Worm (Caenorhabditis elegans) whole organism, late embryonic: ENCODE measurements around the gene F23F1.5.

Experiments used
- F13H6.1 ChIP-seq: sonication (generic microtip); optimal IDR thresholded peaks from 2 replicates; lab custom pipeline; 2016; ENCODE audit warnings: missing genetic modification characterization, missing compliant biosample characterization
- K02D7.2 ChIP-seq: sonication (generic microtip); optimal IDR thresholded peaks from 2 replicates; lab custom pipeline; 2017; ENCODE audit warnings: mild to moderate bottlenecking, missing genetic modification characterization, missing compliant biosample characterization
- K09A11.1 ChIP-seq: sonication (generic microtip); optimal IDR thresholded peaks from 2 replicates; lab custom pipeline; 2017; ENCODE audit warnings: antibody characterized with exemption, mild to moderate bottlenecking, missing genetic modification characterization, missing compliant biosample characterization; ENCODE audit not compliant: insufficient read depth
- ceh-18 ChIP-seq: sonication (generic microtip); optimal IDR thresholded peaks from 2 replicates; lab custom pipeline; 2016; ENCODE audit warnings: missing genetic modification characterization, missing compliant biosample characterization
- ceh-2 ChIP-seq: sonication (generic microtip); optimal IDR thresholded peaks from 2 replicates; lab custom pipeline; 2016; ENCODE audit warnings: missing genotype, missing genetic modification characterization, missing compliant biosample characterization
- ceh-22 ChIP-seq: sonication (generic microtip); optimal IDR thresholded peaks from 2 replicates; lab custom pipeline; 2017; ENCODE audit warnings: missing biosample characterization, missing genetic modification characterization
- ceh-24 ChIP-seq: sonication (generic microtip); optimal IDR thresholded peaks from 2 replicates; lab custom pipeline; 2016; ENCODE audit warnings: mild to moderate bottlenecking, missing genetic modification characterization, missing compliant biosample characterization
- ceh-30 ChIP-seq: fragments of 150-350 bp; optimal IDR thresholded peaks from 2 replicates; lab custom pipeline; 2014; ENCODE audit warnings: missing biosample characterization, missing genetic modification characterization
- ceh-31 ChIP-seq: sonication (generic microtip); optimal IDR thresholded peaks from 2 replicates; lab custom pipeline; 2016; ENCODE audit warnings: missing genetic modification characterization, missing compliant biosample characterization
- ceh-45 ChIP-seq: fragments of 200-800 bp; sonication (Bioruptor generic); IDR thresholded peaks from 2 replicates; pipeline ENCODE4 v1.3.6; 2022; ENCODE audit warnings: missing genetic modification reagents, missing genetic modification characterization, missing compliant biosample characterization
- che-1 ChIP-seq: sonication (generic microtip); optimal IDR thresholded peaks from 2 replicates; lab custom pipeline; 2016; ENCODE audit warnings: mild to moderate bottlenecking, missing genetic modification characterization, missing compliant biosample characterization
- dmd-4 ChIP-seq: sonication (generic microtip); optimal IDR thresholded peaks from 2 replicates; lab custom pipeline; 2016; ENCODE audit warnings: borderline replicate concordance, missing genetic modification characterization, missing compliant biosample characterization
- elt-4 ChIP-seq: sonication (generic microtip); optimal IDR thresholded peaks from 2 replicates; lab custom pipeline; 2016; ENCODE audit warnings: missing genetic modification characterization, missing compliant biosample characterization
- ets-4 ChIP-seq: sonication (generic microtip); optimal IDR thresholded peaks from 2 replicates; lab custom pipeline; 2016; ENCODE audit warnings: missing genetic modification characterization, missing compliant biosample characterization
- fax-1 ChIP-seq: sonication (generic microtip); optimal IDR thresholded peaks from 2 replicates; lab custom pipeline; 2016; ENCODE audit warnings: missing genotype, missing genetic modification characterization, missing compliant biosample characterization
- fkh-10 ChIP-seq: fragments of 150-350 bp; optimal IDR thresholded peaks from 2 replicates; lab custom pipeline; 2014; ENCODE audit warnings: missing biosample characterization, missing genetic modification reagents, missing genetic modification characterization
- fkh-6 ChIP-seq: sonication (generic microtip); optimal IDR thresholded peaks from 2 replicates; lab custom pipeline; 2016; ENCODE audit warnings: missing genetic modification characterization, missing compliant biosample characterization
- gmeb-2 ChIP-seq: sonication (generic microtip); optimal IDR thresholded peaks from 2 replicates; lab custom pipeline; 2016; ENCODE audit warnings: missing genetic modification characterization, inconsistent platforms, missing compliant biosample characterization
- hlh-13 ChIP-seq: fragments of 200-800 bp; sonication (Bioruptor generic); optimal IDR thresholded peaks from 2 replicates; lab custom pipeline; 2018; ENCODE audit warnings: mild to moderate bottlenecking, missing genetic modification characterization, missing compliant biosample characterization
- hlh-15 ChIP-seq: sonication (generic microtip); optimal IDR thresholded peaks from 2 replicates; lab custom pipeline; 2016; ENCODE audit warnings: missing genetic modification characterization, missing compliant biosample characterization
- hlh-30 ChIP-seq: sonication (generic microtip); optimal IDR thresholded peaks from 2 replicates; lab custom pipeline; 2017; ENCODE audit warnings: antibody characterized with exemption, missing genetic modification characterization, missing compliant biosample characterization; ENCODE audit not compliant: insufficient read depth
- hlh-6 ChIP-seq: sonication (generic microtip); optimal IDR thresholded peaks from 2 replicates; lab custom pipeline; 2016; ENCODE audit warnings: missing genotype, missing genetic modification characterization, missing compliant biosample characterization
- hlh-8 ChIP-seq: sonication (generic microtip); optimal IDR thresholded peaks from 2 replicates; lab custom pipeline; 2016; ENCODE audit warnings: missing genotype, missing genetic modification characterization, missing compliant biosample characterization
- lim-6 ChIP-seq: sonication (generic microtip); optimal IDR thresholded peaks from 2 replicates; lab custom pipeline; 2016; ENCODE audit warnings: missing genetic modification characterization, missing compliant biosample characterization
- madf-2 ChIP-seq: sonication (generic microtip); optimal IDR thresholded peaks from 2 replicates; lab custom pipeline; 2017; ENCODE audit warnings: missing genetic modification characterization, missing compliant biosample characterization
- nfya-1 ChIP-seq: sonication (generic microtip); optimal IDR thresholded peaks from 2 replicates; lab custom pipeline; 2017; ENCODE audit warnings: missing genetic modification characterization, mild to moderate bottlenecking, missing compliant biosample characterization, antibody characterized with exemption, moderate library complexity
- npax-4 ChIP-seq: sonication (generic microtip); optimal IDR thresholded peaks from 2 replicates; lab custom pipeline; 2016; ENCODE audit warnings: missing genetic modification characterization, missing compliant biosample characterization
- pat-9 ChIP-seq: fragments of 200-800 bp; sonication (Bioruptor generic); optimal IDR thresholded peaks from 2 replicates; lab custom pipeline; 2018; ENCODE audit warnings: mild to moderate bottlenecking, missing genetic modification characterization, moderate library complexity, missing compliant biosample characterization
- pax-1 ChIP-seq: fragments of 150-350 bp; optimal IDR thresholded peaks from 2 replicates; lab custom pipeline; 2014; ENCODE audit warnings: missing biosample characterization, missing genetic modification characterization
- pha-4 ChIP-seq: fragments of 150-350 bp; optimal IDR thresholded peaks from 2 replicates; lab custom pipeline; 2018; ENCODE audit warnings: missing biosample characterization, missing genetic modification reagents, missing genetic modification characterization
- pqm-1 ChIP-seq: sonication (generic microtip); optimal IDR thresholded peaks from 2 replicates; lab custom pipeline; 2016; ENCODE audit warnings: missing genetic modification characterization, missing compliant biosample characterization
- ref-2 ChIP-seq: sonication (generic microtip); optimal IDR thresholded peaks from 2 replicates; lab custom pipeline; 2016; ENCODE audit warnings: missing genetic modification characterization, missing compliant biosample characterization
- sox-2 ChIP-seq: fragments of 200-800 bp; sonication (Bioruptor generic); IDR thresholded peaks from 2 replicates; pipeline ENCODE4 v1.3.6; 2022; ENCODE audit warnings: missing genetic modification reagents, missing genetic modification characterization, missing compliant biosample characterization
- sox-4 ChIP-seq: sonication (generic microtip); optimal IDR thresholded peaks from 2 replicates; lab custom pipeline; 2017; ENCODE audit warnings: mild to moderate bottlenecking, missing genetic modification characterization, inconsistent platforms, missing compliant biosample characterization
- syd-9 ChIP-seq: sonication (generic microtip); optimal IDR thresholded peaks from 2 replicates; lab custom pipeline; 2016; ENCODE audit warnings: mild to moderate bottlenecking, missing genetic modification characterization, moderate library complexity, missing compliant biosample characterization
- tbx-7 ChIP-seq: sonication (generic microtip); optimal IDR thresholded peaks from 2 replicates; lab custom pipeline; 2016; ENCODE audit warnings: missing genotype, missing genetic modification characterization, missing compliant biosample characterization
- ttx-3 ChIP-seq: sonication (generic microtip); optimal IDR thresholded peaks from 2 replicates; lab custom pipeline; 2016; ENCODE audit warnings: missing genetic modification reagents, missing genetic modification characterization, missing compliant biosample characterization
- unc-3 ChIP-seq, 2 experiments: fragments of 200-800 bp in 1 of 2; sonication (Bioruptor generic) in 1 of 2; sonication (generic microtip) in 1 of 2; conservative IDR thresholded peaks in 1 of 2; optimal IDR thresholded peaks in 1 of 2; 2 replicates each; pipeline versions ENCODE4 v1.3.6 to Lab custom; 2016 to 2022; ENCODE audit warnings: missing compliant biosample characterization in 2 of 2, missing genetic modification characterization in 2 of 2, missing genetic modification reagents in 1 of 2
- unc-55 ChIP-seq: sonication (generic microtip); optimal IDR thresholded peaks from 2 replicates; lab custom pipeline; 2017; ENCODE audit warnings: missing biosample characterization, missing genetic modification reagents, missing genetic modification characterization
- unc-86 ChIP-seq: sonication (generic microtip); optimal IDR thresholded peaks from 2 replicates; lab custom pipeline; 2016; ENCODE audit warnings: missing genetic modification characterization, missing compliant biosample characterization
- zip-5 ChIP-seq: sonication (generic microtip); optimal IDR thresholded peaks from 2 replicates; lab custom pipeline; 2016; ENCODE audit warnings: missing genetic modification characterization, missing compliant biosample characterization
- ztf-16 ChIP-seq: sonication (generic microtip); optimal IDR thresholded peaks from 2 replicates; lab custom pipeline; 2017; ENCODE audit warnings: missing genetic modification characterization, missing compliant biosample characterization

The F23F1.5 gene

DNA sequence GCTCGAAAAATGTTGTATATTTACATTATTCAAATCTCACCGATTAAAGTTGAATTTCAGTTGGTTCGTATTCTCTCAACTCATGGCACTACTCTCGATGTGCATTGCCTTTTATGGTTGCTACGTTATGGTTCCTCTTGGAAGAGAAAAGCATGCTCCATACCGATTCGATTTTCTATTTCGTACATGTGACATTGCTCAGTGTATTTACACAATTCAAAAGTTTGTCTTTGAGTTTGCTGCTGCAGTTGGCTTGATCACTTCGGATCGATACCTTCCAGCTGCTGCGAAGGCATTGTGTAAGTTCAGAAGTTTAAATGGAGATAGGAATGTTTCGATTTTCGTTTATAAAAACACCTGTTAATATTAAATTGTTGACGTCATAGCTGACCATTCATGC lies 23.2 kb downstream of the F23F1.5 start:
- TF ChIP-seq fkh-6 (tag; lab: Kevin White, UChicago) (no peak), ceh-18 (tag; lab: Kevin White, UChicago) (no peak), lim-6 (tag; lab: Kevin White, UChicago) (no peak)
- TF ChIP-seq, all 69 proteins: peak for 0

DNA sequence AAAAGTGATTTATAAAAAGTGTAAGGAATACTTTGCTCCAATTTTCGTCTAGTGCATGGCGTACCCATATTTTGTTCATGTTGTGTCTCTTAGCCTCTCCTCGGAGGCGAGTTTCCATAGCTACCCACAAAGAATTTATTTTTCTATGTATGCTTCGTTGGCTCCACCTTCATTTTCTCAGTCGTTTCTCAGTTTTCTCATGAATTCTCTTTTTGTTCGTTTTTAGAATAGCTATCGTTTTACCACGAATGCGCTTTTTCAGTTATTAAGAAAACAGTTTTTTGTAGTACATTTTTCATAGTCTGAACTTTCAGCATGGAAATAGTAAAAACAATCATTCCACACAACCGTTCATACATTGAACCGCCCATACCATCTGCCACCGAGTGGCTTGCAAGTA lies 25.0 kb downstream of the F23F1.5 start, which contains the start of gene osta-1:
osta-1 (plus strand) TSS at position 309 of the 400 bp plus-strand sequence.
- TF ChIP-seq ceh-45 (GFP tag; lab: Robert Waterston, UW), result no peak
- TF ChIP-seq F13H6.1 (tag; lab: Kevin White, UChicago), result no peak
- TF ChIP-seq K02D7.2, result no peak
- TF ChIP-seq hlh-13 (GFP tag; lab: Kevin White, UChicago), result no peak
- no peak for TF ChIP-seq fkh-10 (GFP tag; lab: Kevin White, UChicago)
- TF ChIP-seq ref-2, result no peak
- TF ChIP-seq fax-1 (tag; lab: Kevin White, UChicago), result no peak
- TF ChIP-seq K09A11.1 (tag; lab: Kevin White, UChicago), result no peak
- no peak for TF ChIP-seq ceh-22 (tag; lab: Kevin White, UChicago)
- no peak for TF ChIP-seq hlh-8 (tag; lab: Kevin White, UChicago)
- no peak for TF ChIP-seq npax-4 (tag; lab: Kevin White, UChicago)
- no peak for TF ChIP-seq hlh-30 (tag; lab: Kevin White, UChicago)
- no peak for TF ChIP-seq hlh-15 (tag; lab: Kevin White, UChicago)
- TF ChIP-seq elt-4 (tag; lab: Kevin White, UChicago), result no peak
- TF ChIP-seq ttx-3 (tag; lab: Kevin White, UChicago), result no peak
- TF ChIP-seq unc-55 (GFP tag; lab: Kevin White, UChicago), result no peak
- no peak for TF ChIP-seq unc-3 (GFP tag; conservative IDR thresholded peaks at IDR 0.05; lab: Robert Waterston, UW)
- TF ChIP-seq unc-3 (tag; optimal IDR thresholded peaks at IDR 0.05; lab: Kevin White, UChicago), result no peak

DNA sequence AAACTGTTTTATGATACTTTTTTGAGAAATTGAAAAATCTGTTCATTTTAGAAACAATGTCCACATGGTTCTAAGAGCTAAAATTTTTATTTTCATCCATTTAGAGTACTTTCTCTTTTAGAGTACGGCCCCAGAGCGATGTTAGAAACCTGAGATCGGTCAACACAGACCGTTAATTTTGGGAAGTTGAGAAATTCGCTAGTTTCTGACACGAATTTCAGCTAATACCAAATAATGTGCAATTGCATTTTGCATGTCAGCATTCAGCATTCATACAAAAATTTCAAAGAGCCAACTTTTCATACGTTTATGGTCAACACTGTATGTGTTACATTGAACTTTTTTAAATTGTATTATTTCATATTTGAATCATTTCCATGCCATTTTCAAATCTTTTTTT lies 26.6 kb downstream of the F23F1.5 start:
- TF ChIP-seq che-1 (tag; lab: Kevin White, UChicago) (no peak), hlh-6 (tag; lab: Kevin White, UChicago) (no peak), hlh-15 (tag; lab: Kevin White, UChicago) (no peak), ceh-2 (tag; lab: Kevin White, UChicago) (no peak), pat-9 (no peak), ztf-16 (tag; lab: Kevin White, UChicago) (no peak), ceh-30 (tag; lab: Kevin White, UChicago) (no peak), syd-9 (tag; lab: Kevin White, UChicago) (no peak), ceh-24 (tag; lab: Kevin White, UChicago) (no peak), unc-86 (no peak), gmeb-2 (tag; lab: Kevin White, UChicago) (no peak), dmd-4 (no peak), ceh-18 (tag; lab: Kevin White, UChicago) (no peak), tbx-7 (tag; lab: Kevin White, UChicago) (no peak), ets-4 (tag; lab: Kevin White, UChicago) (no peak), elt-4 (tag; lab: Kevin White, UChicago) (no peak), pax-1 (tag; lab: Kevin White, UChicago) (no peak), sox-2 (GFP tag; lab: Robert Waterston, UW) (no peak), nfya-1 (tag; lab: Kevin White, UChicago) (no peak)

DNA sequence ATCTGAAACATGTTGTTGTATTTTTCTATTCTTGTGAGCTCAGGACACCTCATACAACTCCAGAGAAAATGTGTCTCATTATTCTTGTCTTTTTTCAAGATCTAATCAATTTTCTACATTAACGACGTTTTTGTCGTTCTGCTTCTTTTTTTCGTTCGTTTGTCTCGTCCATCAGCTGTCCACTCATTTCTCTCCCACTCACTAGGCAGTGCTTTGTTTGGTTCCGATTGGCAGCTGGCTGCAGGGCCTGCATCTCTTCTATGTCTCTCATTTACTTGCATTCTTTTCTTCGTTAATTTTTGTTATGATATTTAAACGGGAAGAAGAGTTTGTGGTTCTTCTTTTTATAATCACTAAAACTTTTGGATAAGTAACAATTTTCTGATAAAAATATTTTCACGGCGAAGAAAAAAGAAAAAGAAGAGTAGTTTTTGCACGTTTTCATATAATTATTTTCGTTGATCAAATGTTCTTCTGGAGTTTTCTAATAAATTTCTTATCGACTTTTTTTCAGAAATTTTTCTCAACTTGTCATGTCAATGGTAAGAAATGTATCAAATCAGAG lies 30.0 kb downstream of the F23F1.5 start, which contains the start of gene 2L52.1:
2L52.1 (plus strand) TSS at position 515 of the 565 bp plus-strand sequence.
- TF ChIP-seq sox-4 (tag; lab: Kevin White, UChicago) (no peak), ref-2 (no peak), madf-2 (tag; lab: Kevin White, UChicago) (no peak), gmeb-2 (tag; lab: Kevin White, UChicago) (no peak), unc-55 (GFP tag; lab: Kevin White, UChicago) (peak; percentile 32), pha-4 (no peak), ceh-31 (tag; lab: Kevin White, UChicago) (peak; percentile 15), zip-5 (tag; lab: Kevin White, UChicago) (no peak), nfya-1 (tag; lab: Kevin White, UChicago) (peak; percentile 61), pqm-1 (no peak), ets-4 (tag; lab: Kevin White, UChicago) (no peak), syd-9 (tag; lab: Kevin White, UChicago) (no peak), fkh-6 (tag; lab: Kevin White, UChicago) (no peak), npax-4 (tag; lab: Kevin White, UChicago) (no peak), hlh-8 (tag; lab: Kevin White, UChicago) (no peak)
